Fruit fly (Drosophila melanogaster) whole organism, embryonic: ENCODE data around the gene pHCl-1.

ENCODE experiments used
- Abd-B ChIP-seq: fragments of 200-800 bp; sonication (Bioruptor generic); optimal IDR thresholded peaks from 2 replicates; lab custom pipeline; 2018; ENCODE audit warnings: missing biosample characterization, mild to moderate bottlenecking, missing genetic modification characterization, moderate library complexity
- Antp ChIP-seq: fragments of 200-800 bp; sonication (Bioruptor generic); optimal IDR thresholded peaks from 3 replicates; lab custom pipeline; 2016; ENCODE audit warnings: missing biosample characterization, missing genetic modification characterization
- B-H2 ChIP-seq: fragments of 200-800 bp; sonication (Bioruptor generic); optimal IDR thresholded peaks from 2 replicates; lab custom pipeline; 2018; ENCODE audit warnings: missing biosample characterization, mild to moderate bottlenecking, missing genetic modification characterization
- CG10209 ChIP-seq: fragments of 200-800 bp; sonication (Bioruptor generic); optimal IDR thresholded peaks from 3 replicates; lab custom pipeline; 2017; ENCODE audit warnings: missing biosample characterization, mild to moderate bottlenecking, missing genetic modification characterization, missing genetic modification reagents
- CG10431 ChIP-seq: fragments of 200-800 bp; sonication (Bioruptor generic); optimal IDR thresholded peaks from 3 replicates; lab custom pipeline; 2018; ENCODE audit warnings: missing biosample characterization, mild to moderate bottlenecking, missing genetic modification characterization
- CG10959 ChIP-seq: fragments of 200-800 bp; sonication (Bioruptor generic); IDR thresholded peaks from 2 replicates; pipeline ENCODE4 v1.3.6; 2022; ENCODE audit warnings: missing biosample characterization, missing genetic modification characterization
- CG11504 ChIP-seq: fragments of 200-800 bp; sonication (Bioruptor generic); optimal IDR thresholded peaks from 3 replicates; lab custom pipeline; 2019; ENCODE audit warnings: missing biosample characterization, mild to moderate bottlenecking, missing genetic modification characterization, moderate library complexity
- CG11695 ChIP-seq: fragments of 200-800 bp; sonication (Bioruptor generic); IDR thresholded peaks from 3 replicates; pipeline ENCODE4 v1.3.6; 2022; ENCODE audit warnings: missing biosample characterization, missing genetic modification characterization
- CG12744 ChIP-seq: fragments of 200-800 bp; sonication (Bioruptor generic); optimal IDR thresholded peaks from 2 replicates; lab custom pipeline; 2016; ENCODE audit warnings: missing biosample characterization, missing genetic modification characterization
- CG12942 ChIP-seq: fragments of 200-800 bp; sonication (Bioruptor generic); optimal IDR thresholded peaks from 3 replicates; lab custom pipeline; 2016; ENCODE audit warnings: missing biosample characterization, missing genetic modification characterization
- CG13123 ChIP-seq: fragments of 200-800 bp; sonication (Bioruptor generic); optimal IDR thresholded peaks from 2 replicates; lab custom pipeline; 2016; ENCODE audit warnings: missing biosample characterization, missing genetic modification characterization
- CG17802 ChIP-seq: fragments of 200-800 bp; sonication (Bioruptor generic); optimal IDR thresholded peaks from 2 replicates; lab custom pipeline; 2018; ENCODE audit warnings: missing biosample characterization, mild to moderate bottlenecking, missing genetic modification characterization, moderate library complexity
- CG31441 ChIP-seq: fragments of 200-800 bp; sonication (Bioruptor generic); IDR thresholded peaks from 2 replicates; pipeline ENCODE4 v1.3.6; 2022; ENCODE audit warnings: missing biosample characterization, missing genetic modification characterization
- CG33557 ChIP-seq: fragments of 200-800 bp; sonication (Bioruptor generic); optimal IDR thresholded peaks from 2 replicates; lab custom pipeline; 2019; ENCODE audit warnings: missing biosample characterization, mild to moderate bottlenecking, missing genetic modification characterization, moderate library complexity
- CG3995 ChIP-seq: fragments of 200-800 bp; sonication (Bioruptor generic); optimal IDR thresholded peaks from 3 replicates; lab custom pipeline; 2016; ENCODE audit warnings: missing biosample characterization, missing genetic modification characterization
- CG4282 ChIP-seq: fragments of 200-800 bp; sonication (Bioruptor generic); optimal IDR thresholded peaks from 2 replicates; lab custom pipeline; 2016; ENCODE audit warnings: missing biosample characterization, missing genetic modification characterization
- CG4820 ChIP-seq: fragments of 200-800 bp; sonication (Bioruptor generic); optimal IDR thresholded peaks from 3 replicates; lab custom pipeline; 2016; ENCODE audit warnings: missing biosample characterization, missing genetic modification characterization
- CG4854 ChIP-seq: fragments of 200-800 bp; sonication (Bioruptor generic); optimal IDR thresholded peaks from 2 replicates; lab custom pipeline; 2016; ENCODE audit warnings: missing biosample characterization, missing genetic modification characterization, inconsistent platforms
- CG5245 ChIP-seq: fragments of 200-800 bp; sonication (Bioruptor generic); optimal IDR thresholded peaks from 3 replicates; lab custom pipeline; 2016; ENCODE audit warnings: missing biosample characterization, missing genetic modification characterization
- CG6175 ChIP-seq: fragments of 200-800 bp; sonication (Bioruptor generic); IDR thresholded peaks from 3 replicates; pipeline ENCODE4 v1.3.6; 2022; ENCODE audit warnings: missing biosample characterization, missing genetic modification characterization
- CG7928 ChIP-seq: fragments of 200-800 bp; sonication (Bioruptor generic); optimal IDR thresholded peaks from 2 replicates; lab custom pipeline; 2017; ENCODE audit warnings: missing biosample characterization, mild to moderate bottlenecking, missing genetic modification characterization
- CG9797 ChIP-seq: fragments of 200-800 bp; sonication (Bioruptor generic); optimal IDR thresholded peaks from 3 replicates; lab custom pipeline; 2018; ENCODE audit warnings: missing biosample characterization, mild to moderate bottlenecking, missing genetic modification characterization
- CG9932 ChIP-seq: fragments of 200-800 bp; sonication (Bioruptor generic); IDR thresholded peaks from 2 replicates; pipeline ENCODE4 v1.3.6; 2022; ENCODE audit warnings: missing biosample characterization, missing genetic modification characterization
- Dbx ChIP-seq: fragments of 200-800 bp; sonication (Bioruptor generic); IDR thresholded peaks from 3 replicates; pipeline ENCODE4 v1.3.6; 2022; ENCODE audit warnings: missing biosample characterization, missing genetic modification characterization
- E2f1 ChIP-seq: fragments of 200-800 bp; sonication (Bioruptor generic); IDR thresholded peaks from 2 replicates; pipeline ENCODE4 v1.3.6; 2022; ENCODE audit warnings: missing biosample characterization, missing genetic modification characterization
- Fer2 ChIP-seq: fragments of 200-800 bp; sonication (Bioruptor generic); optimal IDR thresholded peaks from 2 replicates; lab custom pipeline; 2018; ENCODE audit warnings: missing biosample characterization, mild to moderate bottlenecking, missing genetic modification characterization, moderate library complexity
- HLH54F ChIP-seq: fragments of 200-800 bp; sonication (Bioruptor generic); optimal IDR thresholded peaks from 3 replicates; lab custom pipeline; 2016; ENCODE audit warnings: missing biosample characterization, missing genetic modification characterization
- Hand ChIP-seq: fragments of 200-800 bp; sonication (Bioruptor generic); optimal IDR thresholded peaks from 2 replicates; lab custom pipeline; 2017; ENCODE audit warnings: mild to moderate bottlenecking, missing biosample characterization, missing genetic modification reagents, missing genetic modification characterization
- Med ChIP-seq: fragments of 200-800 bp; sonication (Bioruptor generic); peaks from one replicate; lab custom pipeline; 2016; ENCODE audit warnings: missing biosample characterization, missing genetic modification characterization, mild to moderate bottlenecking, inconsistent platforms, moderate library complexity
- PHDP ChIP-seq: fragments of 200-800 bp; sonication (Bioruptor generic); optimal IDR thresholded peaks from 3 replicates; lab custom pipeline; 2018; ENCODE audit warnings: missing biosample characterization, mild to moderate bottlenecking, missing genetic modification characterization, moderate library complexity
- Sin3A ChIP-seq: fragments of >200 bp; optimal IDR thresholded peaks from 2 replicates; lab custom pipeline; 2018
- Sox100B ChIP-seq: fragments of 200-800 bp; sonication (Bioruptor generic); optimal IDR thresholded peaks from 3 replicates; lab custom pipeline; 2018; ENCODE audit warnings: missing biosample characterization, mild to moderate bottlenecking, missing genetic modification characterization
- cg ChIP-seq: fragments of 200-800 bp; sonication (Bioruptor generic); optimal IDR thresholded peaks from 3 replicates; lab custom pipeline; 2019; ENCODE audit warnings: missing biosample characterization, mild to moderate bottlenecking, missing genetic modification characterization, moderate library complexity
- chm ChIP-seq: fragments of 200-800 bp; sonication (Bioruptor generic); IDR thresholded peaks from 2 replicates; pipeline ENCODE4 v1.3.6; 2022; ENCODE audit warnings: missing biosample characterization, missing genetic modification characterization
- dimm ChIP-seq: fragments of 200-800 bp; sonication (Bioruptor generic); IDR thresholded peaks from 2 replicates; pipeline ENCODE4 v1.3.6; 2022; ENCODE audit warnings: missing biosample characterization, missing genetic modification characterization
- ftz-f1 ChIP-seq: fragments of 200-800 bp; sonication (Bioruptor generic); optimal IDR thresholded peaks from 2 replicates; lab custom pipeline; 2016; ENCODE audit warnings: missing biosample characterization, missing genetic modification characterization
- gcm2 ChIP-seq: fragments of 200-800 bp; sonication (Bioruptor generic); optimal IDR thresholded peaks from 2 replicates; lab custom pipeline; 2016; ENCODE audit warnings: missing biosample characterization, missing genetic modification characterization
- grn ChIP-seq: fragments of 200-800 bp; sonication (Bioruptor generic); optimal IDR thresholded peaks from 3 replicates; lab custom pipeline; 2017; ENCODE audit warnings: missing biosample characterization, missing genetic modification characterization
- hb ChIP-seq: fragments of 200-800 bp; sonication (Bioruptor generic); IDR thresholded peaks from 3 replicates; pipeline ENCODE4 v1.3.6; 2022; ENCODE audit warnings: missing biosample characterization, missing genetic modification characterization; ENCODE audit not compliant: partially characterized antibody
- ind ChIP-seq: fragments of 200-800 bp; sonication (Bioruptor generic); optimal IDR thresholded peaks from 3 replicates; lab custom pipeline; 2016; ENCODE audit warnings: missing biosample characterization, missing genetic modification characterization
- jing ChIP-seq: fragments of 200-800 bp; sonication (Bioruptor generic); optimal IDR thresholded peaks from 2 replicates; lab custom pipeline; 2018; ENCODE audit warnings: missing biosample characterization, mild to moderate bottlenecking, missing genetic modification characterization
- lmd ChIP-seq: fragments of 200-800 bp; sonication (Bioruptor generic); IDR thresholded peaks from 2 replicates; pipeline ENCODE4 v1.3.6; 2022; ENCODE audit warnings: missing biosample characterization, missing genetic modification characterization
- mld ChIP-seq: fragments of 200-800 bp; sonication (Bioruptor generic); IDR thresholded peaks from 3 replicates; pipeline ENCODE4 v1.3.6; 2022; ENCODE audit warnings: missing biosample characterization, missing genetic modification characterization; ENCODE audit not compliant: partially characterized antibody
- ro ChIP-seq: fragments of 200-800 bp; sonication (Bioruptor generic); IDR thresholded peaks from 2 replicates; pipeline ENCODE4 v1.3.6; 2022; ENCODE audit warnings: missing biosample characterization, missing genetic modification characterization
- sc ChIP-seq, 3 experiments: fragments of >200 bp in 2 of 3; fragments of 200-800 bp in 1 of 3; sonication (Bioruptor generic) in 1 of 3; optimal IDR thresholded peaks; 2 replicates in 2 of 3; 3 replicates in 1 of 3; lab custom pipeline; 2017; ENCODE audit warnings: mild to moderate bottlenecking in 1 of 3, missing biosample characterization in 1 of 3, missing genetic modification characterization in 1 of 3, missing genetic modification reagents in 1 of 3
- sens-2 ChIP-seq: fragments of 200-800 bp; sonication (Bioruptor generic); IDR thresholded peaks from 2 replicates; pipeline ENCODE4 v1.3.6; 2022; ENCODE audit warnings: missing biosample characterization, missing genetic modification characterization
- sim ChIP-seq: fragments of 200-800 bp; sonication (Bioruptor generic); IDR thresholded peaks from 2 replicates; pipeline ENCODE4 v1.3.6; 2022; ENCODE audit warnings: missing biosample characterization, missing genetic modification characterization
- trem ChIP-seq: fragments of 200-800 bp; optimal IDR thresholded peaks from 3 replicates; lab custom pipeline; 2019; ENCODE audit warnings: missing biosample characterization, mild to moderate bottlenecking, missing genetic modification characterization, moderate library complexity
- tx ChIP-seq: fragments of 200-800 bp; sonication (Bioruptor generic); optimal IDR thresholded peaks from 2 replicates; lab custom pipeline; 2016; ENCODE audit warnings: missing biosample characterization, missing genetic modification characterization
- vfl ChIP-seq: fragments of 200-800 bp; sonication (Bioruptor generic); optimal IDR thresholded peaks from 2 replicates; lab custom pipeline; 2016; ENCODE audit warnings: missing biosample characterization, missing genetic modification characterization
- vnd ChIP-seq: fragments of 200-800 bp; sonication (Bioruptor generic); IDR thresholded peaks from 3 replicates; pipeline ENCODE4 v1.3.6; 2022; ENCODE audit warnings: missing biosample characterization, missing genetic modification characterization; ENCODE audit not compliant: partially characterized antibody

Gene pHCl-1

dm6 chr3L:15940823-15941222 lies 42.0 kb upstream of the pHCl-1 start (continued):
- peak; percentile 4 for TF ChIP-seq CG17802
- no peak for TF ChIP-seq CG33557 (GFP tag; lab: Kevin White, UChicago)
- TF ChIP-seq HLH54F, result peak; percentile 8
- TF ChIP-seq Antp, result no peak
- TF ChIP-seq CG9797, result no peak
- TF ChIP-seq Sox100B (GFP tag; lab: Kevin White, UChicago), result peak; percentile 77
- peak; percentile 1 for TF ChIP-seq CG13123 (GFP tag; lab: Kevin White, UChicago)
- TF ChIP-seq lmd (GFP tag; lab: Robert Waterston, UW), result peak; percentile 55; the same call in 1 of the 2 replicates
- TF ChIP-seq CG10209, result peak; percentile 47
- no peak for TF ChIP-seq CG4854 (GFP tag; lab: Kevin White, UChicago)
- TF ChIP-seq CG10431, result no peak
- peak; percentile 52 for TF ChIP-seq ind (GFP tag; lab: Kevin White, UChicago)
- no peak for TF ChIP-seq sc (optimal IDR thresholded peaks at IDR 0.05; lab: Kevin White, UChicago)
- TF ChIP-seq sc (GFP tag; optimal IDR thresholded peaks at IDR 0.05; lab: Kevin White, UChicago), result peak; percentile 65
- no peak for TF ChIP-seq trem
- no peak for TF ChIP-seq CG7928 (GFP tag; lab: Kevin White, UChicago)
- TF ChIP-seq cg (GFP tag; lab: Kevin White, UChicago), result no peak
- peak; percentile 67 for TF ChIP-seq PHDP (tag; lab: Kevin White, UChicago)
- TF ChIP-seq sens-2 (GFP tag; lab: Robert Waterston, UW), result peak; percentile 61
- TF ChIP-seq CG12744, result no peak
- peak; percentile 75 for TF ChIP-seq CG31441
- TF ChIP-seq sim (GFP tag; lab: Robert Waterston, UW), result no peak
- TF ChIP-seq CG4282 (GFP tag; lab: Kevin White, UChicago), result no peak
- TF ChIP-seq B-H2 (GFP tag; lab: Kevin White, UChicago), result no peak
- TF ChIP-seq CG10959 (GFP tag; lab: Robert Waterston, UW), result peak; percentile 32; the same call in 1 of the 2 replicates
- peak; percentile 12 for TF ChIP-seq CG12942 (GFP tag; lab: Kevin White, UChicago)
- TF ChIP-seq hb (GFP tag; lab: Robert Waterston, UW), result no peak
- no peak for TF ChIP-seq CG3995 (GFP tag; lab: Kevin White, UChicago)
- TF ChIP-seq E2f1 (GFP tag; lab: Robert Waterston, UW), result peak; percentile 44
- TF ChIP-seq Hand (GFP tag; lab: Kevin White, UChicago), result no peak
- TF ChIP-seq Abd-B (GFP tag; lab: Kevin White, UChicago), result peak; percentile 56
- TF ChIP-seq mld (GFP tag; lab: Robert Waterston, UW), result no peak
- TF ChIP-seq CG9932 (GFP tag; lab: Robert Waterston, UW), result no peak
- TF ChIP-seq Dbx, result no peak
- TF ChIP-seq chm (GFP tag; lab: Robert Waterston, UW), result no peak
- no peak for TF ChIP-seq gcm2 (GFP tag; lab: Kevin White, UChicago)
- 0 out of 3 replicates have a peak, but pooled peaks have one; percentile 39 for TF ChIP-seq CG11695
- TF ChIP-seq jing (GFP tag; lab: Kevin White, UChicago), result peak; percentile 28
- no peak for TF ChIP-seq CG6175 (GFP tag; lab: Robert Waterston, UW)
- TF ChIP-seq ftz-f1, result no peak
- TF ChIP-seq vnd, result no peak
- no peak for TF ChIP-seq tx (GFP tag; lab: Kevin White, UChicago)
- peak; percentile 58 for TF ChIP-seq CG4820
- TF ChIP-seq CG5245 (GFP tag; lab: Kevin White, UChicago), result peak; percentile 68
- no peak for TF ChIP-seq Sin3A
- TF ChIP-seq grn (GFP tag; lab: Kevin White, UChicago), result no peak
- TF ChIP-seq vfl (GFP tag; lab: Kevin White, UChicago), result no peak
- no peak for TF ChIP-seq Fer2 (tag; lab: Kevin White, UChicago)
- peak; percentile 63 for TF ChIP-seq dimm
- TF ChIP-seq CG11504 (tag; lab: Kevin White, UChicago), result peak; percentile 76
- TF ChIP-seq Med (GFP tag; lab: Kevin White, UChicago), result peak; percentile 88
- peak; percentile 47; the same call in 1 of the 2 replicates for TF ChIP-seq ro (GFP tag; lab: Robert Waterston, UW)
